Fruit fly (Drosophila melanogaster) whole organism, embryonic: ENCODE results near the gene brv3.

Experiments used
- Abd-B ChIP-seq: fragments of 200-800 bp; sonication (Bioruptor generic); optimal IDR thresholded peaks from 2 replicates; lab custom pipeline; 2018; ENCODE audit warnings: missing biosample characterization, mild to moderate bottlenecking, missing genetic modification characterization, moderate library complexity
- Adf1 ChIP-seq: fragments of 200-800 bp; sonication (Bioruptor generic); IDR thresholded peaks from 2 replicates; pipeline ENCODE4 v1.3.6; 2022; ENCODE audit warnings: missing biosample characterization, missing genetic modification characterization
- Antp ChIP-seq: fragments of 200-800 bp; sonication (Bioruptor generic); optimal IDR thresholded peaks from 3 replicates; lab custom pipeline; 2016; ENCODE audit warnings: missing biosample characterization, missing genetic modification characterization
- BEAF-32 ChIP-seq: fragments of 200-800 bp; sonication (Bioruptor generic); optimal IDR thresholded peaks from 3 replicates; lab custom pipeline; 2017; ENCODE audit warnings: missing biosample characterization, missing genetic modification characterization, mild to moderate bottlenecking, moderate library complexity, missing genetic modification reagents
- Blimp-1 ChIP-seq: fragments of 200-800 bp; sonication (Bioruptor generic); optimal IDR thresholded peaks from 3 replicates; lab custom pipeline; 2018; ENCODE audit warnings: missing biosample characterization, missing genetic modification characterization, mild to moderate bottlenecking, moderate library complexity, missing genetic modification reagents
- CG10321 ChIP-seq: fragments of 200-800 bp; sonication (Bioruptor generic); IDR thresholded peaks from 2 replicates; pipeline ENCODE4 v1.3.6; 2022; ENCODE audit warnings: missing biosample characterization, missing genetic modification characterization
- CG13424 ChIP-seq: fragments of 200-800 bp; sonication (Bioruptor generic); optimal IDR thresholded peaks from 2 replicates; lab custom pipeline; 2019; ENCODE audit warnings: missing biosample characterization, mild to moderate bottlenecking, missing genetic modification characterization, moderate library complexity
- CG14014 ChIP-seq: fragments of 200-800 bp; sonication (Bioruptor generic); IDR thresholded peaks from 2 replicates; pipeline ENCODE4 v1.3.6; 2022; ENCODE audit warnings: missing biosample characterization, missing genetic modification characterization
- CG14710 ChIP-seq: fragments of 200-800 bp; sonication (Bioruptor generic); optimal IDR thresholded peaks from 3 replicates; lab custom pipeline; 2019; ENCODE audit warnings: missing biosample characterization, mild to moderate bottlenecking, missing genetic modification characterization, moderate library complexity
- CG16815 ChIP-seq: fragments of 200-800 bp; sonication (Bioruptor generic); optimal IDR thresholded peaks from 3 replicates; lab custom pipeline; 2017; ENCODE audit warnings: missing biosample characterization, mild to moderate bottlenecking, missing genetic modification characterization
- CG32772 ChIP-seq: fragments of 200-800 bp; sonication (Bioruptor generic); IDR thresholded peaks from 2 replicates; pipeline ENCODE4 v1.3.6; 2022; ENCODE audit warnings: missing biosample characterization, missing genetic modification characterization
- CG3847 ChIP-seq: fragments of 200-800 bp; sonication (Bioruptor generic); IDR thresholded peaks from 2 replicates; pipeline ENCODE4 v1.3.6; 2022; ENCODE audit warnings: missing biosample characterization, missing genetic modification characterization
- CG3995 ChIP-seq: fragments of 200-800 bp; sonication (Bioruptor generic); optimal IDR thresholded peaks from 3 replicates; lab custom pipeline; 2016; ENCODE audit warnings: missing biosample characterization, missing genetic modification characterization
- CG4360 ChIP-seq: fragments of 200-800 bp; sonication (Bioruptor generic); IDR thresholded peaks from 2 replicates; pipeline ENCODE4 v1.3.6; 2022; ENCODE audit warnings: missing biosample characterization, missing genetic modification characterization
- CG4707 ChIP-seq: fragments of 200-800 bp; sonication (Bioruptor generic); optimal IDR thresholded peaks from 2 replicates; lab custom pipeline; 2018; ENCODE audit warnings: missing biosample characterization, mild to moderate bottlenecking, missing genetic modification characterization, moderate library complexity
- CG6791 ChIP-seq: fragments of 200-800 bp; sonication (Bioruptor generic); IDR thresholded peaks from 3 replicates; pipeline ENCODE4 v1.3.6; 2022; ENCODE audit warnings: missing biosample characterization, missing genetic modification characterization; ENCODE audit not compliant: partially characterized antibody
- CG7987 ChIP-seq: fragments of 200-800 bp; sonication (Bioruptor generic); optimal IDR thresholded peaks from 2 replicates; lab custom pipeline; 2018; ENCODE audit warnings: missing biosample characterization, mild to moderate bottlenecking, missing genetic modification characterization, moderate library complexity
- CG8290 ChIP-seq, 3 experiments: fragments of 200-800 bp; sonication (Bioruptor generic); optimal IDR thresholded peaks; 2 replicates each; lab custom pipeline; 2016 to 2019; ENCODE audit warnings: missing biosample characterization in 3 of 3, missing genetic modification characterization in 3 of 3, mild to moderate bottlenecking in 2 of 3, moderate library complexity in 1 of 3
- CG8478 ChIP-seq: fragments of >200 bp; optimal IDR thresholded peaks from 2 replicates; lab custom pipeline; 2018
- CG9437 ChIP-seq: fragments of 200-800 bp; sonication (Bioruptor generic); optimal IDR thresholded peaks from 2 replicates; lab custom pipeline; 2018; ENCODE audit warnings: missing biosample characterization, mild to moderate bottlenecking, missing genetic modification characterization
- HLHmδ ChIP-seq: fragments of 200-800 bp; sonication (Bioruptor generic); optimal IDR thresholded peaks from 2 replicates; lab custom pipeline; 2018; ENCODE audit warnings: missing biosample characterization, mild to moderate bottlenecking, missing genetic modification characterization, moderate library complexity
- Hr51 ChIP-seq, 2 experiments: fragments of 200-800 bp; sonication (Bioruptor generic); optimal IDR thresholded peaks; 2 replicates in 1 of 2; 3 replicates in 1 of 2; lab custom pipeline; 2016 to 2018; ENCODE audit warnings: missing biosample characterization in 2 of 2, missing genetic modification characterization in 2 of 2, mild to moderate bottlenecking in 1 of 2, moderate library complexity in 1 of 2
- Kr ChIP-seq: fragments of 200-800 bp; sonication (Bioruptor generic); optimal IDR thresholded peaks from 2 replicates; lab custom pipeline; 2017; ENCODE audit warnings: missing biosample characterization, mild to moderate bottlenecking, missing genetic modification characterization
- Med ChIP-seq: fragments of 200-800 bp; sonication (Bioruptor generic); peaks from one replicate; lab custom pipeline; 2016; ENCODE audit warnings: missing biosample characterization, missing genetic modification characterization, mild to moderate bottlenecking, inconsistent platforms, moderate library complexity
- Rfx ChIP-seq: fragments of 200-800 bp; sonication (Bioruptor generic); IDR thresholded peaks from 2 replicates; pipeline ENCODE4 v1.3.6; 2022; ENCODE audit warnings: missing biosample characterization, missing genetic modification characterization
- abd-A ChIP-seq: fragments of 200-800 bp; sonication (Bioruptor generic); optimal IDR thresholded peaks from 3 replicates; lab custom pipeline; 2019; ENCODE audit warnings: missing biosample characterization, mild to moderate bottlenecking, missing genetic modification characterization, moderate library complexity
- ap ChIP-seq: fragments of 200-800 bp; sonication (Bioruptor generic); IDR thresholded peaks from 2 replicates; pipeline ENCODE4 v1.3.6; 2022; ENCODE audit warnings: missing biosample characterization, missing genetic modification characterization
- ash1 ChIP-seq: fragments of 200-800 bp; sonication (Bioruptor generic); optimal IDR thresholded peaks from 2 replicates; lab custom pipeline; 2018; ENCODE audit warnings: missing biosample characterization, mild to moderate bottlenecking, missing genetic modification characterization
- caup ChIP-seq: fragments of 200-800 bp; sonication (Bioruptor generic); optimal IDR thresholded peaks from 3 replicates; lab custom pipeline; 2017; ENCODE audit warnings: missing biosample characterization, mild to moderate bottlenecking, missing genetic modification characterization, moderate library complexity; ENCODE audit not compliant: severe bottlenecking
- chinmo ChIP-seq: fragments of 200-800 bp; sonication (Bioruptor generic); IDR thresholded peaks from 4 replicates; pipeline ENCODE4 v1.3.6; 2022; ENCODE audit warnings: missing biosample characterization, missing genetic modification characterization; ENCODE audit not compliant: partially characterized antibody
- crc ChIP-seq: fragments of 200-800 bp; sonication (Bioruptor generic); optimal IDR thresholded peaks from 2 replicates; lab custom pipeline; 2016; ENCODE audit warnings: missing biosample characterization, missing genetic modification characterization
- crol ChIP-seq: fragments of 200-800 bp; sonication (Bioruptor generic); IDR thresholded peaks from 2 replicates; pipeline ENCODE4 v1.3.6; 2022; ENCODE audit warnings: missing biosample characterization, missing genetic modification characterization
- exex ChIP-seq: fragments of 200-800 bp; sonication (Bioruptor generic); optimal IDR thresholded peaks from 4 replicates; lab custom pipeline; 2018; ENCODE audit warnings: missing biosample characterization, mild to moderate bottlenecking, missing genetic modification characterization, moderate library complexity
- ftz-f1 ChIP-seq: fragments of 200-800 bp; sonication (Bioruptor generic); optimal IDR thresholded peaks from 2 replicates; lab custom pipeline; 2016; ENCODE audit warnings: missing biosample characterization, missing genetic modification characterization
- gce ChIP-seq: fragments of 200-800 bp; sonication (Bioruptor generic); IDR thresholded peaks from 3 replicates; pipeline ENCODE4 v1.3.6; 2022; ENCODE audit warnings: missing biosample characterization, missing genetic modification characterization
- kay ChIP-seq: fragments of 200-800 bp; sonication (Bioruptor generic); optimal IDR thresholded peaks from 2 replicates; lab custom pipeline; 2016; ENCODE audit warnings: missing biosample characterization, missing genetic modification characterization
- maf-S ChIP-seq: fragments of 200-800 bp; sonication (Bioruptor generic); optimal IDR thresholded peaks from 2 replicates; lab custom pipeline; 2016; ENCODE audit warnings: missing biosample characterization, missing genetic modification characterization
- mam ChIP-seq: fragments of 200-800 bp; sonication (Bioruptor generic); optimal IDR thresholded peaks from 3 replicates; lab custom pipeline; 2016; ENCODE audit warnings: missing biosample characterization, missing genetic modification characterization
- nom ChIP-seq: fragments of 200-800 bp; sonication (Bioruptor generic); optimal IDR thresholded peaks from 2 replicates; lab custom pipeline; 2017; ENCODE audit warnings: missing biosample characterization, missing genetic modification characterization, mild to moderate bottlenecking, moderate library complexity, missing genetic modification reagents
- peb ChIP-seq: fragments of 200-800 bp; sonication (Bioruptor generic); IDR thresholded peaks from 2 replicates; pipeline ENCODE4 v1.3.6; 2022; ENCODE audit warnings: missing biosample characterization, missing genetic modification characterization
- pfk ChIP-seq: fragments of 200-800 bp; sonication (Bioruptor generic); optimal IDR thresholded peaks from 2 replicates; lab custom pipeline; 2018; ENCODE audit warnings: missing biosample characterization, mild to moderate bottlenecking, missing genetic modification characterization, moderate library complexity
- run ChIP-seq: fragments of 200-800 bp; sonication (Bioruptor generic); optimal IDR thresholded peaks from 3 replicates; lab custom pipeline; 2018; ENCODE audit warnings: missing biosample characterization, mild to moderate bottlenecking, missing genetic modification characterization
- sens ChIP-seq: fragments of 200-800 bp; sonication (Bioruptor generic); peaks from one replicate; lab custom pipeline; 2016; ENCODE audit warnings: missing biosample characterization, missing genetic modification characterization
- sqz ChIP-seq: fragments of 200-800 bp; sonication (Bioruptor generic); optimal IDR thresholded peaks from 3 replicates; lab custom pipeline; 2018; ENCODE audit warnings: missing biosample characterization, mild to moderate bottlenecking, missing genetic modification characterization
- vnd ChIP-seq: fragments of 200-800 bp; sonication (Bioruptor generic); IDR thresholded peaks from 3 replicates; pipeline ENCODE4 v1.3.6; 2022; ENCODE audit warnings: missing biosample characterization, missing genetic modification characterization; ENCODE audit not compliant: partially characterized antibody

Gene brv3

DNA sequence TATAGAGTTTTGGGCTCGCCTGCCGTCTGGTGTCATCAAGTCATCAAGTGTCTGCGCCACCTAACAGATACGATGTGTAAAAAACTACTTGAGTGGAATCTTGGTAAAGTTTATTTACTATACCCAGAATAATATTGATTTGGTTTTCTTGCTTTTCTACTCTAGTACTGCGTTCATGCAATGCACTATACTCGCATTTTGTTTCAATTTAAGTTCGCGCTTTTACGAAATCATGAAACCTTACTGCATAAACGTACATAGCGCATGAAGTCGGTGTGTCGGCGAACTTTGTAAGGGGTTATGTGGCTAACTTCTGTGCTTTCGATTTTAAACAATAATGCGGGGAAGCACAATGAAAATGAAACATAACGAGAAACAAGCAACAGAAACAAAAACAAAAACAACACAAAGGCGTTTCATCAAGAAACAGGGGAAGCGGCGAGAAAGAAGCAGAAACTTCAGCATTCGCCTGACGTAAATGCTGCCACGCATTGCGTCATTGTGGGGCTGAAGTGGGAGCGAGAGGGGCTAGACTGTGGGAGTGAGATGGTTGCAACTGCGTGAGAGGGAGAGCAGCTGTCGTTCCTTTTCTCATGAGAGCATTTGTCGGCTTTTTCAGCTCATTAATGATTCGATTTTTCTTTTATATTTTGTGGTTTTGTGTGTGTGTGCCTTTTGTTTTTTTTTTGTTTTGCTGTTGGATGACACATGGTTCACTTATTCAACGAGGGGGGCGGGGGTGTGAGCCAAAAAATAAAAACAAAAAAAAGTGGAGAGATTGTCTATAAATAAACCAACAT lies 27.9 kb upstream of the brv3 start (continued):
- TF ChIP-seq vnd (no peak), abd-A (peak; percentile 49), kay (peak; percentile 81), CG10321 (GFP tag; lab: Robert Waterston, UW) (0 out of 2 replicates have a peak, but pooled peaks have one; percentile 56), Hr51 (GFP tag; optimal IDR thresholded peaks at IDR 0.05; lab: Kevin White, UChicago) (peak in 1 of 2 experiments; percentile 19), CG32772 (GFP tag; lab: Robert Waterston, UW) (0 out of 2 replicates have a peak, but pooled peaks have one; percentile 17), Adf1 (peak; percentile 63), CG8478 (lab: Kevin White, UChicago) (peak; percentile 54), CG16815 (GFP tag; lab: Kevin White, UChicago) (no peak), CG3995 (GFP tag; lab: Kevin White, UChicago) (no peak), maf-S (GFP tag; lab: Kevin White, UChicago) (no peak), CG3847 (GFP tag; lab: Robert Waterston, UW) (no peak), CG6791 (GFP tag; lab: Robert Waterston, UW) (no peak), Blimp-1 (GFP tag; lab: Kevin White, UChicago) (peak; percentile 62), Abd-B (no peak), CG9437 (GFP tag; lab: Kevin White, UChicago) (no peak), nom (GFP tag; lab: Kevin White, UChicago) (peak; percentile 46), peb (GFP tag; lab: Robert Waterston, UW) (no peak), sens (GFP tag; lab: Kevin White, UChicago) (peak; percentile 24), crc (peak; percentile 61), HLHmδ (GFP tag; lab: Kevin White, UChicago) (peak; percentile 19), CG8290 (GFP tag; optimal IDR thresholded peaks at IDR 0.05; lab: Kevin White, UChicago) (no peak), CG8290 (tag; optimal IDR thresholded peaks at IDR 0.05; lab: Kevin White, UChicago) (peak in 1 of 2 experiments; percentile 18), run (peak; percentile 49), CG13424 (tag; lab: Kevin White, UChicago) (no peak), caup (GFP tag; lab: Kevin White, UChicago) (no peak), CG14710 (tag; lab: Kevin White, UChicago) (no peak), Med (GFP tag; lab: Kevin White, UChicago) (peak; percentile 73), ash1 (GFP tag; lab: Kevin White, UChicago) (no peak), sqz (GFP tag; lab: Kevin White, UChicago) (peak; percentile 75), CG4360 (GFP tag; lab: Robert Waterston, UW) (peak; percentile 37; the same call in 1 of the 2 replicates), gce (GFP tag; lab: Robert Waterston, UW) (0 out of 3 replicates have a peak, but pooled peaks have one; percentile 11), exex (tag; lab: Kevin White, UChicago) (no peak), CG4707 (GFP tag; lab: Kevin White, UChicago) (no peak), chinmo (peak; percentile 93; the same call in 3 of the 4 replicates)

DNA sequence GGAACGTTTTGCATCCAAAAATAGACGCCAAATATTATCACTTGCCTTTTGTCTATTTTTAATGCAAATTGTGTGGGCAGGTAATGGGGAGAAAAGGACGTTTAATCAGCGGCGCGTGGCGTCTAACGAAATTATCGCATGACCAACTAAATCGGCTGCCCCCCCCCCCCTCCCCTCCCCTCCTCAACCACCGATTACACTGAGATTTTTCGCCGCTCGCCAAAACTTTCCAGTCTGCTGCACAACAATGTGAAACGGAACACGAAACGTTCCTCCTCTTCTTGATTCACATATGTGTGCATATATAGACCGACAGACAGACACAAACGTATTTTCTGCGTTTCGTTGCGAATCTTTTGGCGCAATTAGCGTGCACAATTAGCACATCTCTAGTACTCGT lies 26.8 kb upstream of the brv3 start:
- TF ChIP-seq Rfx (GFP tag; lab: Robert Waterston, UW): no peak
- no peak for TF ChIP-seq CG7987
- peak; percentile 69 for TF ChIP-seq Med (GFP tag; lab: Kevin White, UChicago)
- peak; percentile 60 for TF ChIP-seq crol (GFP tag; lab: Robert Waterston, UW)
- TF ChIP-seq ap: no peak
- TF ChIP-seq mam (GFP tag; lab: Kevin White, UChicago): no peak
- TF ChIP-seq ftz-f1 (GFP tag; lab: Kevin White, UChicago): no peak
- no peak for TF ChIP-seq Antp
- peak; percentile 83 for TF ChIP-seq pfk
- TF ChIP-seq CG14014 (GFP tag; lab: Robert Waterston, UW): no peak
- TF ChIP-seq BEAF-32 (GFP tag; lab: Kevin White, UChicago): no peak
- no peak for TF ChIP-seq Kr
